Worm (Caenorhabditis elegans) whole organism, mixed stage, embryonic: ENCODE measurements around the gene T26A5.8.

ENCODE experiments used
- M03D4.4 ChIP-seq: sonication (generic microtip); optimal IDR thresholded peaks from 2 replicates; lab custom pipeline; 2017; ENCODE audit warnings: mild to moderate bottlenecking, missing genetic modification characterization, missing compliant biosample characterization
- bed-3 ChIP-seq: fragments of 200-800 bp; sonication (Bioruptor generic); optimal IDR thresholded peaks from 3 replicates; lab custom pipeline; 2018; ENCODE audit warnings: mild to moderate bottlenecking, missing genetic modification characterization, moderate library complexity, missing compliant biosample characterization
- blmp-1 ChIP-seq: fragments of 150-350 bp; optimal IDR thresholded peaks from 2 replicates; lab custom pipeline; 2014; ENCODE audit warnings: missing biosample characterization, missing genetic modification characterization
- ceh-39 ChIP-seq: fragments of 150-350 bp; optimal IDR thresholded peaks from 2 replicates; lab custom pipeline; 2014; ENCODE audit warnings: missing biosample characterization, missing genetic modification characterization
- ceh-43 ChIP-seq: fragments of 200-800 bp; sonication (Bioruptor generic); optimal IDR thresholded peaks from 2 replicates; lab custom pipeline; 2018; ENCODE audit warnings: mild to moderate bottlenecking, missing genetic modification characterization, moderate library complexity, missing compliant biosample characterization
- ceh-83 ChIP-seq: fragments of 200-800 bp; sonication (Bioruptor generic); optimal IDR thresholded peaks from 2 replicates; lab custom pipeline; 2018; ENCODE audit warnings: mild to moderate bottlenecking, missing genetic modification characterization, missing compliant biosample characterization
- ces-1 ChIP-seq: fragments of 150-350 bp; optimal IDR thresholded peaks from 2 replicates; lab custom pipeline; 2014; ENCODE audit warnings: missing biosample characterization, missing genetic modification reagents, missing genetic modification characterization
- cnd-1 ChIP-seq: fragments of 200-800 bp; sonication (Bioruptor generic); optimal IDR thresholded peaks from 2 replicates; lab custom pipeline; 2018; ENCODE audit warnings: mild to moderate bottlenecking, missing genetic modification characterization, missing compliant biosample characterization
- drap-1 ChIP-seq: fragments of 200-800 bp; sonication (Bioruptor generic); optimal IDR thresholded peaks from 3 replicates; lab custom pipeline; 2018; ENCODE audit warnings: mild to moderate bottlenecking, missing genetic modification characterization, missing compliant biosample characterization
- elt-1 ChIP-seq: sonication (generic microtip); optimal IDR thresholded peaks from 2 replicates; lab custom pipeline; 2017; ENCODE audit warnings: missing genetic modification characterization, mild to moderate bottlenecking, missing compliant biosample characterization, antibody characterized with exemption, moderate library complexity, borderline replicate concordance; ENCODE audit not compliant: insufficient read depth
- elt-3 ChIP-seq: fragments of 150-350 bp; optimal IDR thresholded peaks from 2 replicates; lab custom pipeline; 2014; ENCODE audit warnings: missing biosample characterization, missing genetic modification characterization
- flh-1 ChIP-seq: fragments of 200-800 bp; sonication (Bioruptor generic); optimal IDR thresholded peaks from 2 replicates; lab custom pipeline; 2018; ENCODE audit warnings: mild to moderate bottlenecking, missing genetic modification characterization, moderate library complexity, missing compliant biosample characterization
- ham-2 ChIP-seq: fragments of 200-800 bp; sonication (Bioruptor generic); optimal IDR thresholded peaks from 2 replicates; lab custom pipeline; 2018; ENCODE audit warnings: mild to moderate bottlenecking, missing genetic modification characterization, missing compliant biosample characterization
- hlh-1 ChIP-seq: fragments of 150-350 bp; optimal IDR thresholded peaks from 2 replicates; lab custom pipeline; 2014; ENCODE audit warnings: missing biosample characterization, missing genetic modification reagents, missing genetic modification characterization
- lin-13 ChIP-seq: fragments of 150-350 bp; optimal IDR thresholded peaks from 2 replicates; lab custom pipeline; 2014; ENCODE audit warnings: missing biosample characterization, missing genetic modification characterization
- lsy-2 ChIP-seq: fragments of 150-350 bp; optimal IDR thresholded peaks from 2 replicates; lab custom pipeline; 2014; ENCODE audit warnings: missing biosample characterization, missing genetic modification characterization
- mab-5 ChIP-seq: fragments of 150-350 bp; optimal IDR thresholded peaks from 2 replicates; lab custom pipeline; 2014; ENCODE audit warnings: missing biosample characterization, missing genetic modification characterization
- mls-2 ChIP-seq: sonication (generic microtip); optimal IDR thresholded peaks from 2 replicates; lab custom pipeline; 2016; ENCODE audit warnings: mild to moderate bottlenecking, missing genetic modification characterization, moderate library complexity, missing compliant biosample characterization
- nhr-12 ChIP-seq: fragments of 150-350 bp; optimal IDR thresholded peaks from 2 replicates; lab custom pipeline; 2014; ENCODE audit warnings: missing biosample characterization, missing genetic modification characterization
- nhr-2 ChIP-seq: fragments of 150-350 bp; optimal IDR thresholded peaks from 2 replicates; lab custom pipeline; 2014; ENCODE audit warnings: missing biosample characterization, missing genetic modification characterization
- nhr-237 ChIP-seq: fragments of 150-350 bp; optimal IDR thresholded peaks from 2 replicates; lab custom pipeline; 2014; ENCODE audit warnings: missing biosample characterization, missing genetic modification characterization
- nhr-28 ChIP-seq: fragments of 150-350 bp; optimal IDR thresholded peaks from 2 replicates; lab custom pipeline; 2014; ENCODE audit warnings: missing biosample characterization, missing genetic modification characterization
- nhr-76 ChIP-seq: sonication (generic microtip); optimal IDR thresholded peaks from 2 replicates; lab custom pipeline; 2017; ENCODE audit warnings: missing biosample characterization, missing genetic modification characterization
- pha-4 ChIP-seq: fragments of 150-350 bp; optimal IDR thresholded peaks from 2 replicates; lab custom pipeline; 2018; ENCODE audit warnings: missing biosample characterization, missing genetic modification reagents, missing genetic modification characterization
- snpc-4 ChIP-seq: fragments of 150-350 bp; optimal IDR thresholded peaks from 2 replicates; lab custom pipeline; 2014; ENCODE audit warnings: missing biosample characterization, missing genetic modification characterization
- sptf-1 ChIP-seq: sonication (generic microtip); optimal IDR thresholded peaks from 2 replicates; lab custom pipeline; 2017; ENCODE audit warnings: mild to moderate bottlenecking, missing genetic modification characterization, moderate library complexity, missing compliant biosample characterization
- tbx-8 ChIP-seq: fragments of 200-800 bp; sonication (Bioruptor generic); optimal IDR thresholded peaks from 2 replicates; lab custom pipeline; 2018; ENCODE audit warnings: mild to moderate bottlenecking, missing genetic modification characterization, moderate library complexity, missing compliant biosample characterization
- unc-120 ChIP-seq: sonication (generic microtip); optimal IDR thresholded peaks from 2 replicates; lab custom pipeline; 2017; ENCODE audit warnings: missing genetic modification characterization, missing compliant biosample characterization; ENCODE audit not compliant: poor library complexity, severe bottlenecking
- unc-39 ChIP-seq: fragments of 150-350 bp; optimal IDR thresholded peaks from 2 replicates; lab custom pipeline; 2014; ENCODE audit warnings: missing biosample characterization, missing genetic modification characterization
- unc-62 ChIP-seq: fragments of 150-350 bp; optimal IDR thresholded peaks from 2 replicates; lab custom pipeline; 2014; ENCODE audit warnings: missing biosample characterization, missing genetic modification reagents, missing genetic modification characterization
- zip-8 ChIP-seq: fragments of 150-350 bp; optimal IDR thresholded peaks from 2 replicates; lab custom pipeline; 2014; ENCODE audit warnings: missing biosample characterization, missing genetic modification characterization
- ztf-11 ChIP-seq: fragments of 150-350 bp; optimal IDR thresholded peaks from 2 replicates; lab custom pipeline; 2014; ENCODE audit warnings: missing biosample characterization, missing genetic modification characterization

T26A5.8 gene

DNA sequence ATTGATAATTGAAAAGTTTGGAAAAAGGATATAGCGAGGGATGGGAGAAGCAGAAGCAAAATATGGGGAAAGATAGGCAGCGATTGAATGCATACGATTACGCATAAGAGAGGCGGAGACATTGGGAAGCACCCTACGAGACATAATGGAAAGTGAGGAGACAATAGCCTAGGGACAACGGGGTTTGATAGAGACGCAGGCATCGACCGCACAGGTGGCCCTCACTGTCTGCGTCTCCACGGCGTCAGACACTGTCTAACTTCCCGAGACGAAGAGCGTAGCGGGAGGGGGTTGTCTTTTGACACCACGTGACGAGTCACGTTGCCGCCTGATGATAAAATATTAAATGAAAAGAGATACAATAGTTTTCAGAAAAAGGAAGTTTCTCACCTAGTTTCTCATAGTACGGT lies 41.7 kb downstream of the T26A5.8 start (continued):
- no peak for TF ChIP-seq sptf-1 (tag; lab: Kevin White, UChicago)
- no peak for TF ChIP-seq zip-8
- TF ChIP-seq ceh-43: no peak

- TF ChIP-seq unc-62 (GFP tag; lab: Kevin White, UChicago): no peak
- TF ChIP-seq ceh-43: no peak
- no peak for TF ChIP-seq mab-5
- peak; percentile 10 for TF ChIP-seq hlh-1 (tag; lab: Kevin White, UChicago)
- no peak for TF ChIP-seq pha-4
Measured at ce11 chrIII:6420201-6420600, 42.5 kb downstream of the T26A5.8 start.

DNA sequence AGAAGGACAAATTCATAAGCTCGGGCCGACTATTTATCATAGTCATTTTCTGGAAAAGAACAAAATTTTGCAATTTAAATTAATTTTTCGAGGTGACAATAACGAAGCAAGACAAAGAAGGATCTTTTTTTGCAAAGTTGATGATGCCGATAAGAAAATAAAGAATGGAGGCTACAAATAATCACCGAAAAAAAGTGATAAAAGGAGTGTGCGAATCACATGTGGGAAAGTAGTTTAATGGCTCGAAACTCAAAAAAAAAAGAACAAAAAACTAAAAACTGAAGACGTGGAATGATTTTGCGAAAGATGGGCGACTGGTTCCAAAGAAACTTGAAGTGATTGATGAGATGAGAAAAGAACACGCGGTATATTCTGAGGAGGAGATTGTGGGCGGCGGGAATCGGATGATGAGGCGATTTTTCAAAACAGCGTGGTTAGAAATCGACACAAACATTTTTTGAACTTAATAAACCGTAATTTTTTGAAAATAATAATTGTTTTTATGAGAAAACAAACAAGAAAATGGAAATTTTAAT lies 43.2 kb downstream of the T26A5.8 start, which contains the start of gene atgl-1:
Gene atgl-1, minus strand, starts transcription at position 51 of the 536 bp plus-strand sequence.
- no peak for TF ChIP-seq sptf-1 (tag; lab: Kevin White, UChicago)
- TF ChIP-seq lin-13 (tag; lab: Kevin White, UChicago): no peak
- TF ChIP-seq bed-3 (GFP tag; lab: Kevin White, UChicago): no peak
- TF ChIP-seq nhr-12 (tag; lab: Kevin White, UChicago): no peak
- TF ChIP-seq ces-1 (GFP tag; lab: Kevin White, UChicago): no peak
- no peak for TF ChIP-seq mab-5
- no peak for TF ChIP-seq unc-39 (tag; lab: Kevin White, UChicago)
- no peak for TF ChIP-seq elt-1
- TF ChIP-seq drap-1: no peak
- no peak for TF ChIP-seq pha-4
- no peak for TF ChIP-seq flh-1 (GFP tag; lab: Kevin White, UChicago)
- TF ChIP-seq lsy-2 (tag; lab: Kevin White, UChicago): no peak
- no peak for TF ChIP-seq nhr-2 (tag; lab: Kevin White, UChicago)
- TF ChIP-seq M03D4.4: no peak
- no peak for TF ChIP-seq ceh-83 (GFP tag; lab: Kevin White, UChicago)
- TF ChIP-seq mls-2 (tag; lab: Kevin White, UChicago): no peak
- TF ChIP-seq ceh-39: no peak
- no peak for TF ChIP-seq tbx-8
- TF ChIP-seq nhr-76 (tag; lab: Kevin White, UChicago): no peak

DNA sequence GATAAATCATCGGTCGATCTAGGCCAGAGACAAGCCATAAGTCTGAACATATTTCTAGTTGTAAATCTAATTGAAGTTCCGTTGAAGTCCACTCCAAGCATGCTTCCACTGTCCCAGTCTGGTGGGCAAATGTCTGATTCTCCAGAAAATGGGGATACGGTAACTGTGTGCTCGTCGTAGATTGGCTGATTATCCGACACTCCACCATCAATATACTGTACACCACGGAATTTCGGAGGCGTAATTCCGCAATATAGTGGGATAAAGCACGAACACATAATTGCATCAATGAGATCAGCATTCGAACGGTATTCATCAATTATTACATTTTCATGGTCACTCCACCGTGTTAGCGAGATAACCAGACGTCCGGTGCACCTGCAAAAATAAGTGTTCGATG lies 44.4 kb downstream of the T26A5.8 start:
- TF ChIP-seq ham-2 (GFP tag; lab: Kevin White, UChicago) (no peak), unc-62 (GFP tag; lab: Kevin White, UChicago) (no peak), ces-1 (GFP tag; lab: Kevin White, UChicago) (no peak), ceh-39 (no peak), snpc-4 (tag; lab: Kevin White, UChicago) (no peak), nhr-12 (tag; lab: Kevin White, UChicago) (no peak), blmp-1 (tag; lab: Kevin White, UChicago) (no peak), lsy-2 (tag; lab: Kevin White, UChicago) (no peak), nhr-28 (tag; lab: Kevin White, UChicago) (no peak), cnd-1 (no peak), hlh-1 (tag; lab: Kevin White, UChicago) (no peak), ceh-43 (no peak), nhr-237 (tag; lab: Kevin White, UChicago) (no peak), elt-1 (no peak), lin-13 (tag; lab: Kevin White, UChicago) (no peak), ceh-83 (GFP tag; lab: Kevin White, UChicago) (no peak), unc-120 (tag; lab: Kevin White, UChicago) (no peak), elt-3 (tag; lab: Kevin White, UChicago) (no peak)

DNA sequence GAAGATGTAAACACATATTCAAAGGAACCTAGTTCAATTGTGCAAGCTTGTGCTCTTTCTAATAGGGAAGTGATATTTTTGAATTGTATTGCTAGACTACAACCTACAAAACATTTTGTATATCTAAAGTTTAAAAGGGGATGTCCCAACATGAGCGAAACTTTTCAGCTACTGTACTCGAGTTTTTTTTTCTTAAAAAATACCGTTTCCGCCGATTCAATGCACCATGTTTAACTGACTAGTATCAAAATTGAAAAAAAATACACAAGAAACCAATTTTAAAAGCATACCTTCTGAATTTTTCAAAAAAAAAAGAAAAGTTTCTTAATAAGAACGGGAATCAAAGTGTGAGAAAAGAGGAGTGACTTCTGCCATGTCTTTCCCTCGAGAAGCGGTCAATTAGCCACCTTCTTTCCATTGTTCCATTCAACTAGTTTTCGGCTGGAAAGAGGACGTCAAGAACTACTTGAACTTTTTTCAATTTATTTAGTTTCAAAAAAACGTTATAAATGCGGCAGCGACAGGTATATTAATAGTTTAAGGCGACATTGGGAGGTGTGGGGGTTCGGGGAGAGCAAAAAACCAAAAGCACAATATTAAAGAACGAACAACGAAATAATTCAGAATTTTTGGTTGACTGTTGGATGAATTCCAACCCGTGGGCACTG lies 47.2 kb downstream of the T26A5.8 start, which contains the start of gene nas-4:
Gene nas-4, minus strand, starts transcription at position 351 of the 668 bp plus-strand sequence.
- TF ChIP-seq M03D4.4: no peak
- no peak for TF ChIP-seq nhr-76 (tag; lab: Kevin White, UChicago)
- TF ChIP-seq ztf-11 (tag; lab: Kevin White, UChicago): no peak
- TF ChIP-seq bed-3 (GFP tag; lab: Kevin White, UChicago): no peak
- no peak for TF ChIP-seq sptf-1 (tag; lab: Kevin White, UChicago)
- TF ChIP-seq tbx-8: no peak
